Worm (Caenorhabditis elegans) whole organism, L4 larva: ENCODE results near the gene fbxb-20.

Source experiments
- aha-1 ChIP-seq: fragments of 150-350 bp; peaks from one replicate; lab custom pipeline; 2014; ENCODE audit warnings: missing biosample characterization, missing genetic modification characterization
- ama-1 ChIP-seq: fragments of 150-350 bp; optimal IDR thresholded peaks from 2 replicates; lab custom pipeline; 2014; ENCODE audit warnings: inconsistent platforms, mixed read lengths
- ceh-32 ChIP-seq: sonication (generic microtip); optimal IDR thresholded peaks from 2 replicates; lab custom pipeline; 2016; ENCODE audit warnings: mild to moderate bottlenecking, missing genetic modification characterization, missing compliant biosample characterization; ENCODE audit not compliant: poor library complexity
- lin-29 ChIP-seq: fragments of 200-800 bp; sonication (Bioruptor generic); IDR thresholded peaks from 2 replicates; pipeline ENCODE4 v1.3.6; 2022; ENCODE audit warnings: missing genetic modification reagents, missing genetic modification characterization, missing compliant biosample characterization
- nhr-25 ChIP-seq: sonication (generic microtip); optimal IDR thresholded peaks from 2 replicates; lab custom pipeline; 2017; ENCODE audit warnings: missing genetic modification characterization, mild to moderate bottlenecking, missing compliant biosample characterization, antibody characterized with exemption, moderate library complexity, borderline replicate concordance; ENCODE audit not compliant: insufficient read depth
- nhr-76 ChIP-seq: fragments of 150-350 bp; optimal IDR thresholded peaks from 2 replicates; lab custom pipeline; 2014; ENCODE audit warnings: missing biosample characterization, missing genetic modification characterization
- nhr-77 ChIP-seq: fragments of 150-350 bp; optimal IDR thresholded peaks from 2 replicates; lab custom pipeline; 2014; ENCODE audit warnings: missing biosample characterization, missing genetic modification characterization
- unc-62 ChIP-seq, 3 experiments: fragments of 150-350 bp in 1 of 3; sonication (generic microtip); optimal IDR thresholded peaks in 2 of 3; peaks in 1 of 3; 1 replicate in 1 of 3; 2 replicates in 2 of 3; lab custom pipeline; 2014 to 2017; ENCODE audit warnings: missing biosample characterization in 3 of 3, missing genetic modification characterization in 3 of 3, missing genetic modification reagents in 3 of 3, missing genotype in 1 of 3

- TF ChIP-seq ama-1 (lab: Kevin White, UChicago), result no peak
- no peak for TF ChIP-seq lin-29
- no peak for TF ChIP-seq unc-62 (GFP tag; optimal IDR thresholded peaks at IDR 0.05 in 1 of 2; lab: Kevin White, UChicago)
- TF ChIP-seq unc-62 (tag; optimal IDR thresholded peaks at IDR 0.05; lab: Kevin White, UChicago), result no peak
- no peak for TF ChIP-seq nhr-77 (tag; lab: Kevin White, UChicago)
- TF ChIP-seq nhr-76 (tag; lab: Kevin White, UChicago), result no peak
- TF ChIP-seq aha-1 (tag; lab: Kevin White, UChicago), result peak; percentile 42
- no peak for TF ChIP-seq ceh-32 (tag; lab: Kevin White, UChicago)
- TF ChIP-seq nhr-25 (tag; lab: Kevin White, UChicago), result no peak
Measured at ce11 chrII:1644777-1645348, 5.5 kb downstream of the fbxb-20 start, which contains the start of gene ZC204.6.
